Fruit fly (Drosophila melanogaster): ENCODE results near the gene Rga.

The Rga gene

dm6 chr3R:5613114-5613443 lies 167 bp upstream of the Rga start, which contains the start of gene Atu (continued):
- TF ChIP-seq ato (GFP tag; IDR thresholded peaks at IDR 0.05; ENCODE audit: partially characterized antibody) (peak; percentile 73; the same call in 1 of the 2 replicates), Fer3 (tag; optimal IDR thresholded peaks at IDR 0.05) (peak; percentile 29), fd102C (GFP tag; optimal IDR thresholded peaks at IDR 0.05) (no peak)

- TF ChIP-seq Pdp1 (GFP tag; optimal IDR thresholded peaks at IDR 0.05) (peak in 1 of 2 experiments; percentile 23), MBD-R2 (GFP tag; IDR thresholded peaks at IDR 0.05) (peak; percentile 41), CG14441 (GFP tag; IDR thresholded peaks at IDR 0.05) (no peak), CG17186 (GFP tag; optimal IDR thresholded peaks at IDR 0.05) (peak; percentile 6), crp (GFP tag; optimal IDR thresholded peaks at IDR 0.05) (peak in 1 of 2 experiments; percentile 77), mam (GFP tag; optimal IDR thresholded peaks at IDR 0.05) (no peak), lola (GFP tag; optimal IDR thresholded peaks at IDR 0.05) (peak in 1 of 3 experiments; percentile 3), CG10267 (tag; optimal IDR thresholded peaks at IDR 0.05) (peak; percentile 80), rib (GFP tag; IDR thresholded peaks at IDR 0.05) (0 out of 2 replicates have a peak, but pooled peaks have one; percentile 42), CG13624 (GFP tag; optimal IDR thresholded peaks at IDR 0.05) (no peak), stwl (tag; optimal IDR thresholded peaks at IDR 0.05) (peak; percentile 31), CG12659 (GFP tag; optimal IDR thresholded peaks at IDR 0.05) (peak; percentile 17), Ets65A (GFP tag) (peak; percentile 63), sens-2 (GFP tag; IDR thresholded peaks at IDR 0.05) (no peak), HHEX (GFP tag; optimal IDR thresholded peaks at IDR 0.05) (peak; percentile 10), CTCF (GFP tag; optimal IDR thresholded peaks at IDR 0.05) (peak; percentile 3), CG30020 (tag; optimal IDR thresholded peaks at IDR 0.05) (peak; percentile 1), CG4360 (GFP tag; IDR thresholded peaks at IDR 0.05) (peak; percentile 65), Med (GFP tag) (peak; percentile 69)
Measured at dm6 chr3R:5611733-5612132, 1.2 kb downstream of the Rga start.

dm6 chr3R:5611167-5611566 lies 1.7 kb downstream of the Rga start:
- TF ChIP-seq Gsc (GFP tag; IDR thresholded peaks at IDR 0.05), result no peak
- no peak for TF ChIP-seq CG10209 (GFP tag; optimal IDR thresholded peaks at IDR 0.05)
- no peak for TF ChIP-seq fd3F (GFP tag; optimal IDR thresholded peaks at IDR 0.05)
- no peak for TF ChIP-seq CG8281 (tag; optimal IDR thresholded peaks at IDR 0.05)
- TF ChIP-seq Dll (GFP tag; IDR thresholded peaks at IDR 0.05; ENCODE audit: partially characterized antibody), result no peak
- TF ChIP-seq bigmax (GFP tag; optimal IDR thresholded peaks at IDR 0.05), result no peak
- TF ChIP-seq Adf1 (GFP tag; IDR thresholded peaks at IDR 0.05), result no peak
- no peak for TF ChIP-seq gce (GFP tag; IDR thresholded peaks at IDR 0.05)
- peak; percentile 22 for TF ChIP-seq Med (GFP tag)
- no peak for TF ChIP-seq hb (GFP tag; IDR thresholded peaks at IDR 0.05; ENCODE audit: partially characterized antibody)
- peak; percentile 40 for TF ChIP-seq nom (GFP tag; optimal IDR thresholded peaks at IDR 0.05)
- no peak for TF ChIP-seq Lpt (GFP tag; optimal IDR thresholded peaks at IDR 0.05)
- no peak for TF ChIP-seq cad (GFP tag; optimal IDR thresholded peaks at IDR 0.05)
- no peak for TF ChIP-seq CG6854 (GFP tag; optimal IDR thresholded peaks at IDR 0.05)

- TF ChIP-seq ase (GFP tag; IDR thresholded peaks at IDR 0.05) (no peak), Lpt (GFP tag; optimal IDR thresholded peaks at IDR 0.05) (no peak), exex (tag; optimal IDR thresholded peaks at IDR 0.05) (peak; percentile 55), CG15601 (tag; optimal IDR thresholded peaks at IDR 0.05) (no peak), sug (tag; optimal IDR thresholded peaks at IDR 0.05) (peak; percentile 88), sens (GFP tag) (peak; percentile 9), Pdp1 (GFP tag; optimal IDR thresholded peaks at IDR 0.05) (peak in 1 of 2 experiments; percentile 91)
Measured at dm6 chr3R:5610656-5611055, 2.3 kb downstream of the Rga start.

Data from whole organism, embryonic.